Worm (Caenorhabditis elegans): ENCODE measurements around the gene F28C6.10.

DNA sequence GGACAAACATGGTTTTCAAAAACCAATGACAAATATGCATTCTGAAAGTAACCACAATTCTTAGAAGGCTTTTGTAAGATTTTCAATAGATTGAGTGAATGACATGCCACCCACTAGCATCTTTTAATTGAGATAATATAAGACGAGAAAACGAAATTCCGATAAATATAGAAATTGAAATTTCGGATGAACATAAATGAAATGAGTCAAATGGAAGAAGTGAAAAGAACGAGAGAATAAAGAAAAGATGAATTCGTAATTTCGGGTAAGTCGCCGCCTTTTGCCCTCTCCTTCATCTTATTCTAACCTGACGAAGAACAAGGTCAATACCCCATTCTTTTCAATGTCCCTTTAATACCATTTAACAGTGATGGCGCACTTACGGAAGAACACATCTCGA, 34.6 kb downstream of the F28C6.10 start:
- no peak for TF ChIP-seq ceh-62 (tag; optimal IDR thresholded peaks at IDR 0.05)
- no peak for TF ChIP-seq ceh-82 (tag; optimal IDR thresholded peaks at IDR 0.05)
- TF ChIP-seq ama-1 (optimal IDR thresholded peaks at IDR 0.05): no peak
- no peak for TF ChIP-seq unc-39 (tag; optimal IDR thresholded peaks at IDR 0.05)
- no peak for TF ChIP-seq ztf-11 (tag; optimal IDR thresholded peaks at IDR 0.05)
- TF ChIP-seq hlh-30 (tag; optimal IDR thresholded peaks at IDR 0.05; ENCODE audit: insufficient read depth): no peak
